Fruit fly (Drosophila melanogaster): ENCODE data around the gene CG3815.

Gene CG3815

dm6 chrX:6259696-6260095 lies 35.5 kb upstream of the CG3815 start:
- no peak for TF ChIP-seq CG7101 (tag; optimal IDR thresholded peaks at IDR 0.05)

DNA sequence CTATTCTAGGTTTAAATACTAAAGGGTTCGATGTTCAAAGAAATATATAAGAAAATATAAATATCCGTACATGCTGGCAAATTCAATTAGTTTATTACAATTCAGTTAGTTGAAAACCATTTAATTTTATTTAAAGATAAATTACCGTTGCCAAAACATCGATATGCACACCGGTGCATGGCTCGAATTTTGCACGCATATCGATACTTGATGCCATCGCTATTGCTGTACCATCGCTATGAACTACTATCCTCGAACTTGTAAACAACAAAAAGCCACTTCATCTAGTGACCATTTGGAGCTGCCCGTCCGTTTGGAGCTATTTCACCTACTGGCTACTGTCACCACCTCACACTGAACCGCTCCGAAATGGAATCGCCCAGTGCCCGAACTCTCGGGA lies 34.3 kb upstream of the CG3815 start, which contains the start of gene Josd:
TSS of gene Josd (plus strand) at position 270 of the 400 bp plus-strand sequence.
- TF ChIP-seq toe (GFP tag; optimal IDR thresholded peaks at IDR 0.05) (peak; percentile 16), CG33017 (tag; optimal IDR thresholded peaks at IDR 0.05) (no peak), Mnt (GFP tag; optimal IDR thresholded peaks at IDR 0.05) (peak; percentile 24), CG1620 (GFP tag; optimal IDR thresholded peaks at IDR 0.05) (peak; percentile 7), Crg-1 (GFP tag; optimal IDR thresholded peaks at IDR 0.05) (no peak), bab1 (GFP tag; optimal IDR thresholded peaks at IDR 0.05) (peak; percentile 48), tj (GFP tag; optimal IDR thresholded peaks at IDR 0.05) (no peak), CG7101 (tag; optimal IDR thresholded peaks at IDR 0.05) (no peak)

DNA sequence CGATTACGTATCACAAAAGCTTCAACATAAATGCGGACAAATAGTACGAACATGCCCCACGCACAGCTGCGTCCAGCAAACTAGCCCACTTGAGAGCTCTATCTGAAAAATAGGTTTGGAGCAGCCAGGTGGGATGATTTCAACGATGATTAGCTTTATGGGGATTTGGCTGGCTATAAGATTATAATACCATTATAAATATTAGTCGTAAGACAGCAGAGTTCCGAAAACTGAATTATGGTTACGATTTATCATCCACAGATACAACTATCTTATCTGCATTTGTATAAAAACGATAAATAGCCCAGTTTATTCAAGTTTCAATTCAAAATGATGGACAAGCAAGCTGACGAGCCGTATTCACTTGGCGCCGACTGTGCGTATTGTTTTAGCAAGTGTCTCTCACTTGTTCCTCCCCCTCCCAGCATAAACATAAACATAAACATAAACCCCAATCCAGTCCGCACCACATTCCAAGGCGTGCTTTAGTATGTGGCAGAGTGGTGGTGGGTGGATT lies 31.5 kb upstream of the CG3815 start:
- TF ChIP-seq cnc (optimal IDR thresholded peaks at IDR 0.05) = no peak
- TF ChIP-seq bab1 (GFP tag; optimal IDR thresholded peaks at IDR 0.05) = peak; percentile 12

- TF ChIP-seq CG5204 (GFP tag; optimal IDR thresholded peaks at IDR 0.05) (no peak), CG11617 (GFP tag; optimal IDR thresholded peaks at IDR 0.05) (no peak), CG12768 (GFP tag; optimal IDR thresholded peaks at IDR 0.05) (no peak), CG1620 (GFP tag; optimal IDR thresholded peaks at IDR 0.05) (no peak), tj (GFP tag; optimal IDR thresholded peaks at IDR 0.05) (peak; percentile 50), kay (GFP tag; ENCODE audit: borderline replicate concordance) (no peak), Clk (GFP tag; optimal IDR thresholded peaks at IDR 0.05) (no peak), CG7045 (GFP tag; optimal IDR thresholded peaks at IDR 0.05) (no peak), toe (GFP tag; optimal IDR thresholded peaks at IDR 0.05) (no peak), Mnt (GFP tag; optimal IDR thresholded peaks at IDR 0.05) (no peak), ovo (GFP tag; optimal IDR thresholded peaks at IDR 0.05) (no peak), cic (GFP tag; optimal IDR thresholded peaks at IDR 0.05) (peak; percentile 12), cnc (optimal IDR thresholded peaks at IDR 0.05) (no peak)
Observed at dm6 chrX:6264456-6264855, 30.7 kb upstream of the CG3815 start.

DNA sequence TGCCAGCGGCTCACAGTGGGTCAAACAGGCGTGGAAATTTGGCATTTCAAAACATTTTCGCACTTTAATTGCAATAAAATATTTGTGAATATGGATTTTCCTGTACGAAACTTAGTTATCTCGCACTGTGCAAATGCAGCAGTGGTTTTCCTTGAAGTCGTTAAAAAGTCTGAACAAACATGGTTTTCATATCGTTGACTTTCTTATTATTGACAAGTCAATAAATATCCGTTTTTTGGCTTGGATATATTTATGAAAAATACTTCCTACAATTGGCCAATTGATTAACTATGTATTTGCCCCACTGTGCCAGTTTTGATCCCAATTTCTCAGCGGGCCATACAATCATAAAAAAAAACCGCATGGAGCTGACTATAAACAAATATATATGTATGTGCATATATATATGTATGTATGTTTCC lies 29.7 kb upstream of the CG3815 start:
- TF ChIP-seq CG14711 (tag; optimal IDR thresholded peaks at IDR 0.05) (peak; percentile 79), ovo (GFP tag; optimal IDR thresholded peaks at IDR 0.05) (peak; percentile 56), CG1620 (GFP tag; optimal IDR thresholded peaks at IDR 0.05) (peak; percentile 86), Clk (GFP tag; optimal IDR thresholded peaks at IDR 0.05) (peak; percentile 48), Mnt (GFP tag; optimal IDR thresholded peaks at IDR 0.05) (peak; percentile 78), CG7045 (GFP tag; optimal IDR thresholded peaks at IDR 0.05) (peak; percentile 69), cic (GFP tag; optimal IDR thresholded peaks at IDR 0.05) (no peak), bab1 (GFP tag; optimal IDR thresholded peaks at IDR 0.05) (peak; percentile 95), CG12768 (GFP tag; optimal IDR thresholded peaks at IDR 0.05) (peak; percentile 41), kay (GFP tag; ENCODE audit: borderline replicate concordance) (no peak), Crg-1 (GFP tag; optimal IDR thresholded peaks at IDR 0.05) (peak; percentile 84), CG33017 (tag; optimal IDR thresholded peaks at IDR 0.05) (peak; percentile 68), CG7101 (tag; optimal IDR thresholded peaks at IDR 0.05) (peak; percentile 86), pad (GFP tag; optimal IDR thresholded peaks at IDR 0.05) (peak; percentile 62), CG5204 (GFP tag; optimal IDR thresholded peaks at IDR 0.05) (peak; percentile 60), toe (GFP tag; optimal IDR thresholded peaks at IDR 0.05) (peak; percentile 45), tj (GFP tag; optimal IDR thresholded peaks at IDR 0.05) (peak; percentile 72), Hr96 (GFP tag; optimal IDR thresholded peaks at IDR 0.05) (no peak), CG11617 (GFP tag; optimal IDR thresholded peaks at IDR 0.05) (peak; percentile 93), cnc (optimal IDR thresholded peaks at IDR 0.05) (no peak)

dm6 chrX:6266092-6266491 lies 29.1 kb upstream of the CG3815 start:
- peak; percentile 60 for TF ChIP-seq pad (GFP tag; optimal IDR thresholded peaks at IDR 0.05)
- TF ChIP-seq ovo (GFP tag; optimal IDR thresholded peaks at IDR 0.05) = no peak

DNA sequence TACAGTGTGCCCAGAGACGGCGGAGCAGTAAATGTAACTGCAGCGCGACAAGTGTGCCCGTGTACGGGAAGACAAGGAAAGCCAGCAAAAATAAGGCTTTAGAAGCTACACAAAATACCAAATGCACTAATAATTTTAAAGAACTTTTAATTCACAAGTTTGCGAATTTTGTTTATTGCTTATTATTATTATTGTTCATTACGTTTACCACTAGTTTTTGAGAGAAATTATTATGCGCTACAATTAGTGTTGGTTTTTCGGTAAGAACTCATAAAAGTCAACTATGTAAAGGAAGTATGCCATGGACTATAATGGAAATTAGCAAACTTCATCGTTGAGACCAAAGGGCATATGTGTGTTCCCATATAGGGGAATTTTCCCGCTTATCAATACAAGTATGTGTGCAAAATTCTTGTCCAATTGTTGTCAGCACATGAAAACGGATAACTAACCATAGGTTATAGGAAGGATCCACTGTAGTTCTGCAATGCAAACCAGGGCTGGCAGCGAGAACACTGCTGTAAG lies 27.9 kb upstream of the CG3815 start, which contains the start of gene schlank:
TSS of gene schlank (minus strand) at position 42 of the 525 bp plus-strand sequence.
- no peak for TF ChIP-seq cic (GFP tag; optimal IDR thresholded peaks at IDR 0.05)
- no peak for TF ChIP-seq CG33017 (tag; optimal IDR thresholded peaks at IDR 0.05)
- no peak for TF ChIP-seq CG5204 (GFP tag; optimal IDR thresholded peaks at IDR 0.05)
- no peak for TF ChIP-seq bab1 (GFP tag; optimal IDR thresholded peaks at IDR 0.05)
- TF ChIP-seq CG1620 (GFP tag; optimal IDR thresholded peaks at IDR 0.05) = peak; percentile 33
- peak; percentile 43 for TF ChIP-seq Crg-1 (GFP tag; optimal IDR thresholded peaks at IDR 0.05)
- no peak for TF ChIP-seq Mnt (GFP tag; optimal IDR thresholded peaks at IDR 0.05)
- TF ChIP-seq CG7101 (tag; optimal IDR thresholded peaks at IDR 0.05) = peak; percentile 46
- TF ChIP-seq CG12768 (GFP tag; optimal IDR thresholded peaks at IDR 0.05) = peak; percentile 36
- TF ChIP-seq Hr96 (GFP tag; optimal IDR thresholded peaks at IDR 0.05) = no peak
- no peak for TF ChIP-seq cnc (optimal IDR thresholded peaks at IDR 0.05)
- no peak for TF ChIP-seq CG14711 (tag; optimal IDR thresholded peaks at IDR 0.05)
- peak; percentile 30 for TF ChIP-seq ovo (GFP tag; optimal IDR thresholded peaks at IDR 0.05)
- TF ChIP-seq CG11617 (GFP tag; optimal IDR thresholded peaks at IDR 0.05) = peak; percentile 44
- no peak for TF ChIP-seq tj (GFP tag; optimal IDR thresholded peaks at IDR 0.05)
- TF ChIP-seq toe (GFP tag; optimal IDR thresholded peaks at IDR 0.05) = peak; percentile 67
- TF ChIP-seq Clk (GFP tag; optimal IDR thresholded peaks at IDR 0.05) = no peak
- no peak for TF ChIP-seq CG7045 (GFP tag; optimal IDR thresholded peaks at IDR 0.05)
- peak; percentile 25 for TF ChIP-seq pad (GFP tag; optimal IDR thresholded peaks at IDR 0.05)
- no peak for TF ChIP-seq kay (GFP tag; ENCODE audit: borderline replicate concordance)

Measured in whole organism, adult.